Fruit fly (Drosophila melanogaster): ENCODE results near the gene Sod1.
A peak's percentile ranks its signal among the peaks of the same experiment; 100 is the strongest.

The Sod1 gene

DNA sequence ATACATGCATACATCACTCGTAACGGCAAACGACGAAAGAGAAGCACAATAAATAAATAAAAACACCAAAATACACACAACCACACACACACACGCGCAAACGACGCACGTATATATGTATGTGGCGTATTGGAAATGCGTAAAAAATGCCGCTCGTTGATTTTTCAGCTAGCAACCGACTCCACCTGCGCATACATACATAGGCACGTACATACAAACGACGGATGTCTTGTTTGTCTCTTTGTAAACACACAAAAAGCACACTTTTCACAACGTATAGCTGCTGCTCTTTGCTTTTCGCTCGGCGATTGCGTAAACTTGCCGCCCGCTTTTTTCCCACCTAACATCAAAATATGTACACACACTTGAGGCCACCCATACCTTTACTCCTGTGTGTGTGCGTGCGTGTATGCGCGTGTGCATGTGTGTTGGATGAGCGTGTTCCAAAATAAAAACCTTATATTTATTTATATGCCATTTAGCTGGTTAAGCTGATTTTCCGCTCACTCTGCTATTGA, 6.4 kb upstream of the Sod1 start (continued):
- TF ChIP-seq Mes4 (GFP tag; optimal IDR thresholded peaks at IDR 0.05) (no peak), esg (GFP tag; conservative IDR thresholded peaks at IDR 0.05) (no peak), vfl (GFP tag; optimal IDR thresholded peaks at IDR 0.05) (no peak), Awh (GFP tag; IDR thresholded peaks at IDR 0.05) (no peak; the same call in 1 of the 2 replicates), Chrac-16 (GFP tag; optimal IDR thresholded peaks at IDR 0.05) (no peak), ato (GFP tag; IDR thresholded peaks at IDR 0.05; ENCODE audit: partially characterized antibody) (no peak), CG12744 (GFP tag; optimal IDR thresholded peaks at IDR 0.05) (no peak), Meics (GFP tag; optimal IDR thresholded peaks at IDR 0.05) (peak; percentile 50), CG17361 (GFP tag; IDR thresholded peaks at IDR 0.05) (no peak; the same call in 2 of the 3 replicates), B-H2 (GFP tag; optimal IDR thresholded peaks at IDR 0.05) (peak; percentile 54), maf-S (GFP tag; optimal IDR thresholded peaks at IDR 0.05) (no peak), tup (GFP tag; optimal IDR thresholded peaks at IDR 0.05) (no peak), Ravus (GFP tag; IDR thresholded peaks at IDR 0.05) (no peak), CG11696 (GFP tag; IDR thresholded peaks at IDR 0.05) (no peak), NK7.1 (GFP tag; optimal IDR thresholded peaks at IDR 0.05) (no peak), pho (GFP tag; optimal IDR thresholded peaks at IDR 0.05) (no peak), CG7928 (GFP tag; optimal IDR thresholded peaks at IDR 0.05) (no peak), Sry-δ (GFP tag; optimal IDR thresholded peaks at IDR 0.05) (no peak), CG10565 (GFP tag; optimal IDR thresholded peaks at IDR 0.05) (no peak), Doc3 (GFP tag; IDR thresholded peaks at IDR 0.05; ENCODE audit: partially characterized antibody) (no peak), Sox100B (GFP tag; optimal IDR thresholded peaks at IDR 0.05) (peak; percentile 10), Taf1 (GFP tag; IDR thresholded peaks at IDR 0.05) (no peak), MTF-1 (GFP tag; optimal IDR thresholded peaks at IDR 0.05; ENCODE audit: borderline replicate concordance) (peak; percentile 46), ab (GFP tag; optimal IDR thresholded peaks at IDR 0.05) (no peak), gsb (GFP tag; IDR thresholded peaks at IDR 0.05) (no peak), dati (GFP tag; IDR thresholded peaks at IDR 0.05) (no peak), HLH4C (GFP tag; IDR thresholded peaks at IDR 0.05; ENCODE audit: partially characterized antibody) (no peak), HmgD (GFP tag; optimal IDR thresholded peaks at IDR 0.05) (no peak), HLH54F (GFP tag; optimal IDR thresholded peaks at IDR 0.05) (no peak), otp (GFP tag; IDR thresholded peaks at IDR 0.05) (no peak), GATAe (GFP tag; conservative IDR thresholded peaks at IDR 0.05) (no peak), D19B (GFP tag; optimal IDR thresholded peaks at IDR 0.05) (no peak), CG9215 (GFP tag; IDR thresholded peaks at IDR 0.05) (no peak), pros (GFP tag; optimal IDR thresholded peaks at IDR 0.05) (peak; percentile 8), NfI (GFP tag; optimal IDR thresholded peaks at IDR 0.05) (no peak), nerfin-2 (GFP tag; IDR thresholded peaks at IDR 0.05; ENCODE audit: partially characterized antibody) (no peak), chn (GFP tag; optimal IDR thresholded peaks at IDR 0.05) (no peak), jigr1 (GFP tag; IDR thresholded peaks at IDR 0.05) (no peak), ssp (GFP tag; IDR thresholded peaks at IDR 0.05) (no peak), bowl (GFP tag; IDR thresholded peaks at IDR 0.05) (no peak), ind (GFP tag; optimal IDR thresholded peaks at IDR 0.05) (no peak), Oli (tag; optimal IDR thresholded peaks at IDR 0.05) (no peak), CG17802 (tag; optimal IDR thresholded peaks at IDR 0.05) (no peak), CG18599 (GFP tag; optimal IDR thresholded peaks at IDR 0.05) (peak; percentile 67), CG13775 (GFP tag; optimal IDR thresholded peaks at IDR 0.05) (no peak), CG8281 (tag; optimal IDR thresholded peaks at IDR 0.05) (peak; percentile 1)

Data from whole organism, embryonic.